Worm (Caenorhabditis elegans) whole organism, L1 larva: Measurements from ENCODE around the gene col-167.
A peak's percentile ranks its signal among the peaks of the same experiment; 100 is the strongest.

Source experiments
- C16A3.4 ChIP-seq: fragments of 150-350 bp; optimal IDR thresholded peaks from 2 replicates; lab custom pipeline; 2014; ENCODE audit warnings: missing biosample characterization, missing genetic modification characterization
- aha-1 ChIP-seq: fragments of 150-350 bp; optimal IDR thresholded peaks from 2 replicates; lab custom pipeline; 2014; ENCODE audit warnings: missing biosample characterization, missing genetic modification characterization
- alr-1 ChIP-seq: fragments of 200-800 bp; sonication (Bioruptor generic); optimal IDR thresholded peaks from 2 replicates; lab custom pipeline; 2018; ENCODE audit warnings: borderline replicate concordance, mild to moderate bottlenecking, missing genetic modification characterization, missing compliant biosample characterization
- aly-2 ChIP-seq: fragments of 150-350 bp; optimal IDR thresholded peaks from 2 replicates; lab custom pipeline; 2014; ENCODE audit warnings: missing biosample characterization, missing genetic modification characterization
- ama-1 ChIP-seq: fragments of 150-350 bp; optimal IDR thresholded peaks from 2 replicates; lab custom pipeline; 2014
- ceh-63 ChIP-seq: fragments of 200-800 bp; sonication (Bioruptor generic); optimal IDR thresholded peaks from 2 replicates; lab custom pipeline; 2018; ENCODE audit warnings: mild to moderate bottlenecking, missing genetic modification characterization, missing compliant biosample characterization
- ceh-8 ChIP-seq: fragments of 200-800 bp; sonication (Bioruptor generic); optimal IDR thresholded peaks from 2 replicates; lab custom pipeline; 2018; ENCODE audit warnings: mild to moderate bottlenecking, missing genetic modification characterization, moderate library complexity, missing compliant biosample characterization
- ceh-82 ChIP-seq, 3 experiments: fragments of 150-350 bp in 1 of 3; sonication (generic microtip) in 2 of 3; optimal IDR thresholded peaks; 2 replicates each; lab custom pipeline; 2014 to 2017; ENCODE audit warnings: missing biosample characterization in 3 of 3, missing genetic modification characterization in 3 of 3
- ceh-88 ChIP-seq: fragments of 200-800 bp; sonication (Bioruptor generic); IDR thresholded peaks from 2 replicates; pipeline ENCODE4 v1.3.6; 2022; ENCODE audit warnings: missing genetic modification characterization, missing compliant biosample characterization
- ceh-90 ChIP-seq: sonication (generic microtip); optimal IDR thresholded peaks from 2 replicates; lab custom pipeline; 2016; ENCODE audit warnings: missing genetic modification characterization, missing compliant biosample characterization
- ces-1 ChIP-seq: fragments of 150-350 bp; optimal IDR thresholded peaks from 2 replicates; lab custom pipeline; 2014; ENCODE audit warnings: missing biosample characterization, missing genetic modification reagents, missing genetic modification characterization
- dpl-1 ChIP-seq, 3 experiments: fragments of 150-350 bp in 2 of 3; sonication (generic microtip) in 1 of 3; optimal IDR thresholded peaks; 2 replicates each; lab custom pipeline; 2014 to 2017; ENCODE audit warnings: missing biosample characterization in 3 of 3, missing genetic modification characterization in 3 of 3, missing genetic modification reagents in 3 of 3
- efl-1 ChIP-seq, 4 experiments: fragments of 150-350 bp; optimal IDR thresholded peaks in 3 of 4; peaks in 1 of 4; 1 replicate in 1 of 4; 2 replicates in 3 of 4; lab custom pipeline; 2014; ENCODE audit warnings: missing biosample characterization in 2 of 4, missing genetic modification characterization in 2 of 4, missing genetic modification reagents in 2 of 4
- efl-3 ChIP-seq: fragments of 200-800 bp; sonication (Bioruptor generic); optimal IDR thresholded peaks from 2 replicates; lab custom pipeline; 2018; ENCODE audit warnings: mild to moderate bottlenecking, missing genetic modification characterization, missing compliant biosample characterization
- egl-27 ChIP-seq, 2 experiments: fragments of 150-350 bp in 1 of 2; sonication (generic microtip); optimal IDR thresholded peaks; 3 replicates each; lab custom pipeline; 2017 to 2018; ENCODE audit warnings: missing biosample characterization in 2 of 2, missing genetic modification characterization in 2 of 2, missing genetic modification reagents in 2 of 2
- elt-2 ChIP-seq: sonication (generic microtip); optimal IDR thresholded peaks from 2 replicates; lab custom pipeline; 2016; ENCODE audit warnings: missing genetic modification characterization, mild to moderate bottlenecking, inconsistent platforms, missing compliant biosample characterization, missing genetic modification reagents
- fkh-10 ChIP-seq: sonication (generic microtip); optimal IDR thresholded peaks from 2 replicates; lab custom pipeline; 2017; ENCODE audit warnings: missing biosample characterization, missing genetic modification reagents, missing genetic modification characterization
- fkh-4 ChIP-seq: sonication (generic microtip); optimal IDR thresholded peaks from 2 replicates; lab custom pipeline; 2016; ENCODE audit warnings: missing compliant biosample characterization, missing genetic modification characterization, borderline replicate concordance
- fkh-8 ChIP-seq: sonication (generic microtip); optimal IDR thresholded peaks from 2 replicates; lab custom pipeline; 2016; ENCODE audit warnings: mild to moderate bottlenecking, missing genetic modification characterization, missing compliant biosample characterization
- fos-1 ChIP-seq: fragments of 150-350 bp; optimal IDR thresholded peaks from 2 replicates; lab custom pipeline; 2014; ENCODE audit warnings: missing biosample characterization, missing genetic modification characterization
- grh-1 ChIP-seq: fragments of 200-800 bp; sonication (Bioruptor generic); IDR thresholded peaks from 2 replicates; pipeline ENCODE4 v1.3.6; 2022; ENCODE audit warnings: missing genetic modification reagents, missing genetic modification characterization, missing compliant biosample characterization
- hlh-17 ChIP-seq: fragments of 200-800 bp; sonication (Bioruptor generic); optimal IDR thresholded peaks from 2 replicates; lab custom pipeline; 2018; ENCODE audit warnings: missing genetic modification characterization, mild to moderate bottlenecking, missing compliant biosample characterization, moderate library complexity, borderline replicate concordance
- hlh-4 ChIP-seq: sonication (generic microtip); optimal IDR thresholded peaks from 2 replicates; lab custom pipeline; 2016; ENCODE audit warnings: mild to moderate bottlenecking, missing genetic modification characterization, missing compliant biosample characterization
- lin-13 ChIP-seq: fragments of 150-350 bp; optimal IDR thresholded peaks from 2 replicates; lab custom pipeline; 2014; ENCODE audit warnings: missing biosample characterization, missing genetic modification reagents, missing genetic modification characterization
- lin-39 ChIP-seq: fragments of 150-350 bp; optimal IDR thresholded peaks from 2 replicates; lab custom pipeline; 2014; ENCODE audit warnings: missing biosample characterization, missing genetic modification reagents, missing genetic modification characterization
- lir-3 ChIP-seq: sonication (generic microtip); optimal IDR thresholded peaks from 2 replicates; lab custom pipeline; 2016; ENCODE audit warnings: mild to moderate bottlenecking, missing genetic modification characterization, moderate library complexity, missing compliant biosample characterization; ENCODE audit not compliant: poor library complexity
- mab-9 ChIP-seq: fragments of 200-800 bp; sonication (Bioruptor generic); IDR thresholded peaks from 2 replicates; pipeline ENCODE4 v1.3.6; 2022; ENCODE audit warnings: missing genetic modification reagents, missing genetic modification characterization, missing compliant biosample characterization
- mdl-1 ChIP-seq, 2 experiments: fragments of 150-350 bp; optimal IDR thresholded peaks; 2 replicates each; lab custom pipeline; 2014 to 2017; ENCODE audit warnings: missing biosample characterization in 2 of 2, missing genetic modification characterization in 2 of 2, inconsistent platforms in 1 of 2
- nhr-11 ChIP-seq: fragments of 150-350 bp; optimal IDR thresholded peaks from 2 replicates; lab custom pipeline; 2014; ENCODE audit warnings: missing biosample characterization, missing genetic modification characterization
- nhr-12 ChIP-seq: sonication (generic microtip); optimal IDR thresholded peaks from 2 replicates; lab custom pipeline; 2017; ENCODE audit warnings: missing biosample characterization, missing genetic modification characterization
- nhr-20 ChIP-seq: sonication (generic microtip); optimal IDR thresholded peaks from 2 replicates; lab custom pipeline; 2016; ENCODE audit warnings: mild to moderate bottlenecking, missing genetic modification characterization, missing compliant biosample characterization
- nhr-237 ChIP-seq: fragments of 150-350 bp; optimal IDR thresholded peaks from 2 replicates; lab custom pipeline; 2014; ENCODE audit warnings: missing biosample characterization, missing genetic modification characterization
- nhr-28 ChIP-seq: fragments of 150-350 bp; optimal IDR thresholded peaks from 2 replicates; lab custom pipeline; 2014; ENCODE audit warnings: missing biosample characterization, missing genetic modification characterization
- nhr-47 ChIP-seq: sonication (generic microtip); optimal IDR thresholded peaks from 2 replicates; lab custom pipeline; 2016; ENCODE audit warnings: mild to moderate bottlenecking, missing genetic modification characterization, moderate library complexity, missing compliant biosample characterization
- nhr-71 ChIP-seq: sonication (generic microtip); optimal IDR thresholded peaks from 2 replicates; lab custom pipeline; 2016; ENCODE audit warnings: mild to moderate bottlenecking, missing genetic modification characterization, moderate library complexity, missing compliant biosample characterization
- nhr-76 ChIP-seq: sonication (generic microtip); optimal IDR thresholded peaks from 2 replicates; lab custom pipeline; 2017; ENCODE audit warnings: missing biosample characterization, missing genetic modification characterization
- nhr-77 ChIP-seq: fragments of 150-350 bp; optimal IDR thresholded peaks from 2 replicates; lab custom pipeline; 2014; ENCODE audit warnings: missing biosample characterization, missing genetic modification characterization
- nhr-84 ChIP-seq: sonication (generic microtip); optimal IDR thresholded peaks from 2 replicates; lab custom pipeline; 2017; ENCODE audit warnings: missing biosample characterization, missing genetic modification characterization
- nhr-85 ChIP-seq: sonication (generic microtip); peaks from one replicate; lab custom pipeline; 2016; ENCODE audit warnings: missing genetic modification characterization, inconsistent platforms, missing compliant biosample characterization
- pag-3 ChIP-seq: sonication (generic microtip); optimal IDR thresholded peaks from 2 replicates; lab custom pipeline; 2017; ENCODE audit warnings: missing genetic modification characterization, mild to moderate bottlenecking, missing compliant biosample characterization, antibody characterized with exemption, borderline replicate concordance; ENCODE audit not compliant: insufficient read depth
- skn-1 ChIP-seq: fragments of 150-350 bp; optimal IDR thresholded peaks from 2 replicates; lab custom pipeline; 2014; ENCODE audit warnings: missing biosample characterization, missing genetic modification characterization
- sox-4 ChIP-seq: sonication (generic microtip); optimal IDR thresholded peaks from 2 replicates; lab custom pipeline; 2016; ENCODE audit warnings: missing genetic modification characterization, missing compliant biosample characterization
- swsn-7 ChIP-seq: sonication (generic microtip); optimal IDR thresholded peaks from 2 replicates; lab custom pipeline; 2016; ENCODE audit warnings: missing genetic modification characterization, missing compliant biosample characterization
- tbx-2 ChIP-seq: sonication (generic microtip); optimal IDR thresholded peaks from 2 replicates; lab custom pipeline; 2016; ENCODE audit warnings: missing genetic modification characterization, missing compliant biosample characterization
- tlp-1 ChIP-seq: fragments of 150-350 bp; optimal IDR thresholded peaks from 2 replicates; lab custom pipeline; 2014; ENCODE audit warnings: missing biosample characterization, missing genetic modification characterization
- unc-30 ChIP-seq: sonication (generic microtip); optimal IDR thresholded peaks from 2 replicates; lab custom pipeline; 2017; ENCODE audit warnings: missing biosample characterization, missing genetic modification characterization
- unc-62 ChIP-seq: fragments of 150-350 bp; optimal IDR thresholded peaks from 2 replicates; lab custom pipeline; 2014; ENCODE audit warnings: missing biosample characterization, missing genetic modification reagents, missing genetic modification characterization
- unc-86 ChIP-seq: sonication (generic microtip); optimal IDR thresholded peaks from 2 replicates; lab custom pipeline; 2016; ENCODE audit warnings: missing genetic modification characterization, missing compliant biosample characterization
- unc-98 ChIP-seq: fragments of 200-800 bp; sonication (Bioruptor generic); IDR thresholded peaks from 2 replicates; pipeline ENCODE4 v1.3.6; 2022; ENCODE audit warnings: missing genetic modification characterization, missing compliant biosample characterization
- zip-4 ChIP-seq: fragments of 200-800 bp; sonication (Bioruptor generic); optimal IDR thresholded peaks from 2 replicates; lab custom pipeline; 2018; ENCODE audit warnings: mild to moderate bottlenecking, missing genetic modification characterization, moderate library complexity, missing compliant biosample characterization
- ztf-11 ChIP-seq, 2 experiments: sonication (generic microtip); optimal IDR thresholded peaks; 2 replicates each; lab custom pipeline; 2016 to 2017; ENCODE audit warnings: missing genetic modification characterization in 2 of 2, missing biosample characterization in 1 of 2, missing compliant biosample characterization in 1 of 2
- ztf-4 ChIP-seq: fragments of 150-350 bp; optimal IDR thresholded peaks from 2 replicates; lab custom pipeline; 2014; ENCODE audit warnings: missing biosample characterization, missing genetic modification characterization

Gene col-167

DNA sequence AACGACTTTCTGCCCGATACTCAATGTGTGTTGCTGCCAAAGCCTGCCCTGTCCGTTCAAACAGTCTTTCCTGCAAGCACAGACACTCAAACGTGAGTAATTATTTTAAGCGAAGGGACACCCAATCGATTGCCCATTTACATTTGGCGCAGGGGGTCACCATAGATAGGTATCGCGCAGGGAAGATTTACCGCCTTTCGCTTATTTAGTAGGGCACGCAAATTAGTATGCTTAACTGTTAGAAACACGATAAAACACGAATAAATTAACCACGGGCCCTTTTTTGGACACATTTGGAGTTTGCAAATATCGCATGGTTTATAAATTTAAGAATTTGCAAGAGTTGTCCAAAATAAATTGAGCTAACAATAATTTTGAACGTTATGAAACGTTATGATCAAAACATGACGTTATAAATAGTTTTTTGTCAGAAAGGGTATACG, 26.9 kb upstream of the col-167 start:
- TF ChIP-seq ama-1 (lab: Kevin White, UChicago) (peak; percentile 60), nhr-76 (tag; lab: Kevin White, UChicago) (peak; percentile 97), egl-27 (tag; optimal IDR thresholded peaks at IDR 0.05; lab: Kevin White, UChicago) (peak; percentile 88 to 97), C16A3.4 (tag; lab: Kevin White, UChicago) (peak; percentile 99), tlp-1 (tag; lab: Kevin White, UChicago) (peak; percentile 33), ztf-11 (tag; optimal IDR thresholded peaks at IDR 0.05; lab: Kevin White, UChicago) (peak; percentile 84 to 98), nhr-11 (peak; percentile 99), nhr-85 (tag; lab: Kevin White, UChicago) (peak; percentile 99), aly-2 (tag; lab: Kevin White, UChicago) (peak; percentile 94), pag-3 (tag; lab: Kevin White, UChicago) (no peak), lin-13 (GFP tag; lab: Kevin White, UChicago) (peak; percentile 95), fkh-10 (GFP tag; lab: Kevin White, UChicago) (peak; percentile 100), zip-4 (GFP tag; lab: Kevin White, UChicago) (peak; percentile 96), mab-9 (GFP tag; lab: Robert Waterston, UW) (peak; percentile 98), unc-30 (tag; lab: Kevin White, UChicago) (peak; percentile 96), sox-4 (tag; lab: Kevin White, UChicago) (peak; percentile 99), ceh-82 (tag; optimal IDR thresholded peaks at IDR 0.05; lab: Kevin White, UChicago) (peak; percentile 98 to 100 (median 99)), fos-1 (tag; lab: Kevin White, UChicago) (peak; percentile 99), lir-3 (peak; percentile 92), alr-1 (no peak), ztf-4 (peak; percentile 99), lin-39 (tag; lab: Kevin White, UChicago) (peak; percentile 99), mdl-1 (tag; optimal IDR thresholded peaks at IDR 0.05; lab: Kevin White, UChicago) (peak; percentile 64 to 96), swsn-7 (tag; lab: Kevin White, UChicago) (peak; percentile 99), ceh-63 (peak; percentile 98), hlh-4 (tag; lab: Kevin White, UChicago) (peak; percentile 68), elt-2 (peak; percentile 96), nhr-237 (tag; lab: Kevin White, UChicago) (peak; percentile 98), ces-1 (GFP tag; lab: Kevin White, UChicago) (peak; percentile 96), ceh-8 (GFP tag; lab: Kevin White, UChicago) (peak; percentile 99), unc-98 (GFP tag; lab: Robert Waterston, UW) (peak; percentile 81), efl-3 (GFP tag; lab: Kevin White, UChicago) (peak; percentile 97), nhr-12 (peak; percentile 85), tbx-2 (tag; lab: Kevin White, UChicago) (peak; percentile 99), aha-1 (tag; lab: Kevin White, UChicago) (peak; percentile 53), fkh-8 (peak; percentile 99), efl-1 (optimal IDR thresholded peaks at IDR 0.05; lab: Kevin White, UChicago) (peak; percentile 83 to 91), efl-1 (GFP tag; optimal IDR thresholded peaks at IDR 0.05 in 1 of 2; lab: Kevin White, UChicago) (peak; percentile 71 to 96), hlh-17 (GFP tag; lab: Kevin White, UChicago) (peak; percentile 7), skn-1 (peak; percentile 98), dpl-1 (GFP tag; optimal IDR thresholded peaks at IDR 0.05; lab: Kevin White, UChicago) (peak; percentile 54 to 71 (median 55)), fkh-4 (peak; percentile 92), nhr-84 (tag; lab: Kevin White, UChicago) (peak; percentile 52), nhr-71 (tag; lab: Kevin White, UChicago) (peak; percentile 99), ceh-90 (peak; percentile 55), nhr-47 (peak; percentile 100), unc-86 (peak; percentile 98), ceh-88 (GFP tag; lab: Robert Waterston, UW) (peak; percentile 98), nhr-20 (peak; percentile 99), nhr-77 (tag; lab: Kevin White, UChicago) (peak; percentile 99), nhr-28 (tag; lab: Kevin White, UChicago) (peak; percentile 62), grh-1 (GFP tag; lab: Robert Waterston, UW) (peak; percentile 98), unc-62 (GFP tag; lab: Kevin White, UChicago) (no peak)
